Fruit fly (Drosophila melanogaster) whole organism, embryonic: ENCODE results near the gene Nf-YC.

Experiments
- Atf6 ChIP-seq: fragments of 200-800 bp; sonication (Bioruptor generic); IDR thresholded peaks from 2 replicates; pipeline ENCODE4 v1.3.6; 2022; ENCODE audit warnings: missing biosample characterization, missing genetic modification characterization
- BEAF-32 ChIP-seq: fragments of 200-800 bp; sonication (Bioruptor generic); optimal IDR thresholded peaks from 3 replicates; lab custom pipeline; 2017; ENCODE audit warnings: missing biosample characterization, missing genetic modification characterization, mild to moderate bottlenecking, moderate library complexity, missing genetic modification reagents
- BtbVII ChIP-seq: fragments of 200-800 bp; sonication (Bioruptor generic); optimal IDR thresholded peaks from 3 replicates; lab custom pipeline; 2017; ENCODE audit warnings: missing biosample characterization, mild to moderate bottlenecking, missing genetic modification characterization
- CG12391 ChIP-seq: fragments of 200-800 bp; sonication (Bioruptor generic); optimal IDR thresholded peaks from 3 replicates; lab custom pipeline; 2018; ENCODE audit warnings: missing biosample characterization, mild to moderate bottlenecking, missing genetic modification characterization, moderate library complexity
- CG12744 ChIP-seq: fragments of 200-800 bp; sonication (Bioruptor generic); optimal IDR thresholded peaks from 2 replicates; lab custom pipeline; 2016; ENCODE audit warnings: missing biosample characterization, missing genetic modification characterization
- CG14050 ChIP-seq: fragments of 200-800 bp; sonication (Bioruptor generic); IDR thresholded peaks from 3 replicates; pipeline ENCODE4 v1.3.6; 2022; ENCODE audit warnings: missing biosample characterization, missing genetic modification characterization
- CG14441 ChIP-seq: fragments of 200-800 bp; sonication (Bioruptor generic); IDR thresholded peaks from 2 replicates; pipeline ENCODE4 v1.3.6; 2022; ENCODE audit warnings: missing biosample characterization, missing genetic modification characterization
- CG14965 ChIP-seq: fragments of 200-800 bp; sonication (Bioruptor generic); optimal IDR thresholded peaks from 2 replicates; lab custom pipeline; 2016; ENCODE audit warnings: missing biosample characterization, missing genetic modification characterization, borderline replicate concordance
- CG15073 ChIP-seq: fragments of 200-800 bp; sonication (Bioruptor generic); optimal IDR thresholded peaks from 2 replicates; lab custom pipeline; 2016; ENCODE audit warnings: missing biosample characterization, missing genetic modification characterization
- CG1647 ChIP-seq: fragments of 200-800 bp; sonication (Bioruptor generic); optimal IDR thresholded peaks from 3 replicates; lab custom pipeline; 2016; ENCODE audit warnings: missing biosample characterization, missing genetic modification characterization
- CG30431 ChIP-seq: fragments of 200-800 bp; sonication (Bioruptor generic); optimal IDR thresholded peaks from 2 replicates; lab custom pipeline; 2017; ENCODE audit warnings: missing biosample characterization, missing genetic modification characterization
- CG31388 ChIP-seq: fragments of 200-800 bp; sonication (Bioruptor generic); optimal IDR thresholded peaks from 2 replicates; lab custom pipeline; 2016; ENCODE audit warnings: missing biosample characterization, missing genetic modification characterization
- CG34422 ChIP-seq: fragments of 200-800 bp; sonication (Bioruptor generic); IDR thresholded peaks from 3 replicates; pipeline ENCODE4 v1.3.6; 2022; ENCODE audit warnings: missing biosample characterization, missing genetic modification characterization
- CG3726 ChIP-seq: fragments of 200-800 bp; sonication (Bioruptor generic); IDR thresholded peaks from 3 replicates; pipeline ENCODE4, ENCODE4 v1.3.6; 2022; ENCODE audit warnings: missing biosample characterization, missing genetic modification characterization
- CG5245 ChIP-seq: fragments of 200-800 bp; sonication (Bioruptor generic); optimal IDR thresholded peaks from 3 replicates; lab custom pipeline; 2016; ENCODE audit warnings: missing biosample characterization, missing genetic modification characterization
- CG6254 ChIP-seq: fragments of 200-800 bp; sonication (Bioruptor generic); optimal IDR thresholded peaks from 3 replicates; lab custom pipeline; 2017; ENCODE audit warnings: mild to moderate bottlenecking, missing biosample characterization, missing genetic modification reagents, missing genetic modification characterization
- CG7556 ChIP-seq: fragments of 200-800 bp; sonication (Bioruptor generic); optimal IDR thresholded peaks from 2 replicates; lab custom pipeline; 2017; ENCODE audit warnings: missing biosample characterization, mild to moderate bottlenecking, missing genetic modification characterization
- CG8089 ChIP-seq: fragments of 200-800 bp; sonication (Bioruptor generic); optimal IDR thresholded peaks from 3 replicates; lab custom pipeline; 2016; ENCODE audit warnings: missing biosample characterization, missing genetic modification characterization
- CG8359 ChIP-seq: fragments of 200-800 bp; sonication (Bioruptor generic); optimal IDR thresholded peaks from 2 replicates; lab custom pipeline; 2017; ENCODE audit warnings: missing biosample characterization, mild to moderate bottlenecking, missing genetic modification characterization, borderline replicate concordance
- CHES-1-like ChIP-seq: fragments of 200-800 bp; sonication (Bioruptor generic); optimal IDR thresholded peaks from 2 replicates; lab custom pipeline; 2016; ENCODE audit warnings: missing biosample characterization, missing genetic modification characterization
- CrebB ChIP-seq: fragments of 200-800 bp; sonication (Bioruptor generic); optimal IDR thresholded peaks from 3 replicates; lab custom pipeline; 2018; ENCODE audit warnings: missing biosample characterization, mild to moderate bottlenecking, missing genetic modification characterization
- Dek ChIP-seq: fragments of 200-800 bp; sonication (Bioruptor generic); optimal IDR thresholded peaks from 3 replicates; lab custom pipeline; 2019; ENCODE audit warnings: missing biosample characterization, mild to moderate bottlenecking, missing genetic modification characterization, moderate library complexity
- Dp ChIP-seq: fragments of 200-800 bp; sonication (Bioruptor generic); optimal IDR thresholded peaks from 2 replicates; lab custom pipeline; 2018; ENCODE audit warnings: missing biosample characterization, mild to moderate bottlenecking, missing genetic modification characterization, moderate library complexity
- Hr51 ChIP-seq, 2 experiments: fragments of 200-800 bp; sonication (Bioruptor generic); optimal IDR thresholded peaks; 2 replicates in 1 of 2; 3 replicates in 1 of 2; lab custom pipeline; 2016 to 2018; ENCODE audit warnings: missing biosample characterization in 2 of 2, missing genetic modification characterization in 2 of 2, mild to moderate bottlenecking in 1 of 2, moderate library complexity in 1 of 2
- Med ChIP-seq: fragments of 200-800 bp; sonication (Bioruptor generic); peaks from one replicate; lab custom pipeline; 2016; ENCODE audit warnings: missing biosample characterization, missing genetic modification characterization, mild to moderate bottlenecking, inconsistent platforms, moderate library complexity
- Nf-YA ChIP-seq: fragments of 200-800 bp; sonication (Bioruptor generic); IDR thresholded peaks from 2 replicates; pipeline ENCODE4 v1.3.6; 2022; ENCODE audit warnings: missing biosample characterization, missing genetic modification characterization
- Oaz ChIP-seq: fragments of 200-800 bp; sonication (Bioruptor generic); IDR thresholded peaks from 2 replicates; pipeline ENCODE4 v1.3.6; 2022; ENCODE audit warnings: missing biosample characterization, missing genetic modification characterization
- Oli ChIP-seq: fragments of 200-800 bp; sonication (Bioruptor generic); optimal IDR thresholded peaks from 2 replicates; lab custom pipeline; 2018; ENCODE audit warnings: missing biosample characterization, mild to moderate bottlenecking, missing genetic modification characterization, moderate library complexity
- Pdp1 ChIP-seq, 2 experiments: fragments of 200-800 bp; sonication (Bioruptor generic); optimal IDR thresholded peaks; 3 replicates each; lab custom pipeline; 2016; ENCODE audit warnings: missing biosample characterization in 2 of 2, missing genetic modification characterization in 2 of 2, mild to moderate bottlenecking in 1 of 2, moderate library complexity in 1 of 2
- Scr ChIP-seq: fragments of 200-800 bp; sonication (Bioruptor generic); IDR thresholded peaks from 2 replicates; pipeline ENCODE4 v1.3.6; 2022; ENCODE audit warnings: missing biosample characterization, missing genetic modification characterization; ENCODE audit not compliant: partially characterized antibody
- Sox100B ChIP-seq: fragments of 200-800 bp; sonication (Bioruptor generic); optimal IDR thresholded peaks from 3 replicates; lab custom pipeline; 2018; ENCODE audit warnings: missing biosample characterization, mild to moderate bottlenecking, missing genetic modification characterization
- Sox102F ChIP-seq: fragments of 200-800 bp; sonication (Bioruptor generic); optimal IDR thresholded peaks from 2 replicates; lab custom pipeline; 2018; ENCODE audit warnings: missing biosample characterization, mild to moderate bottlenecking, missing genetic modification characterization, moderate library complexity
- Taf1 ChIP-seq: fragments of 200-800 bp; sonication (Bioruptor generic); IDR thresholded peaks from 2 replicates; pipeline ENCODE4 v1.3.6; 2022; ENCODE audit warnings: missing biosample characterization, missing genetic modification characterization
- YL-1 ChIP-seq: fragments of 200-800 bp; sonication (Bioruptor generic); optimal IDR thresholded peaks from 3 replicates; lab custom pipeline; 2017; ENCODE audit warnings: missing biosample characterization, mild to moderate bottlenecking, missing genetic modification characterization
- ara ChIP-seq: fragments of 200-800 bp; sonication (Bioruptor generic); IDR thresholded peaks from 2 replicates; pipeline ENCODE4 v1.3.6; 2022; ENCODE audit warnings: missing biosample characterization, missing genetic modification characterization
- bcd ChIP-seq: fragments of 200-800 bp; sonication (Bioruptor generic); optimal IDR thresholded peaks from 2 replicates; lab custom pipeline; 2017; ENCODE audit warnings: missing biosample characterization, mild to moderate bottlenecking, missing genetic modification characterization
- btn ChIP-seq: fragments of 200-800 bp; sonication (Bioruptor generic); optimal IDR thresholded peaks from 2 replicates; lab custom pipeline; 2016; ENCODE audit warnings: missing biosample characterization, missing genetic modification characterization
- chm ChIP-seq: fragments of 200-800 bp; sonication (Bioruptor generic); IDR thresholded peaks from 2 replicates; pipeline ENCODE4 v1.3.6; 2022; ENCODE audit warnings: missing biosample characterization, missing genetic modification characterization
- fd102C ChIP-seq: fragments of 200-800 bp; sonication (Bioruptor generic); optimal IDR thresholded peaks from 2 replicates; lab custom pipeline; 2018; ENCODE audit warnings: missing biosample characterization, mild to moderate bottlenecking, missing genetic modification characterization, moderate library complexity
- gfzf ChIP-seq: fragments of 200-800 bp; sonication (Bioruptor generic); optimal IDR thresholded peaks from 2 replicates; lab custom pipeline; 2016; ENCODE audit warnings: missing biosample characterization, mild to moderate bottlenecking, missing genetic modification characterization, moderate library complexity
- gsb-n ChIP-seq: fragments of 200-800 bp; sonication (Bioruptor generic); optimal IDR thresholded peaks from 3 replicates; lab custom pipeline; 2018; ENCODE audit warnings: missing biosample characterization, mild to moderate bottlenecking, missing genetic modification characterization
- jing ChIP-seq: fragments of 200-800 bp; sonication (Bioruptor generic); optimal IDR thresholded peaks from 2 replicates; lab custom pipeline; 2018; ENCODE audit warnings: missing biosample characterization, mild to moderate bottlenecking, missing genetic modification characterization
- lov ChIP-seq, 2 experiments: fragments of 200-800 bp in 1 of 2; fragments of >200 bp in 1 of 2; sonication (Bioruptor generic) in 1 of 2; IDR thresholded peaks in 1 of 2; optimal IDR thresholded peaks in 1 of 2; 2 replicates in 1 of 2; 3 replicates in 1 of 2; pipeline versions ENCODE4 v1.3.6 to Lab custom; 2017 to 2022; ENCODE audit warnings: missing biosample characterization in 1 of 2, missing genetic modification characterization in 1 of 2
- nau ChIP-seq: fragments of 200-800 bp; sonication (Bioruptor generic); optimal IDR thresholded peaks from 3 replicates; lab custom pipeline; 2017; ENCODE audit warnings: missing biosample characterization, mild to moderate bottlenecking, missing genetic modification characterization, missing genetic modification reagents
- oc ChIP-seq: fragments of 200-800 bp; sonication (Bioruptor generic); optimal IDR thresholded peaks from 2 replicates; lab custom pipeline; 2018; ENCODE audit warnings: missing biosample characterization, mild to moderate bottlenecking, missing genetic modification characterization, moderate library complexity
- pan ChIP-seq, 4 experiments: fragments of >200 bp in 3 of 4; fragments of 200-800 bp in 1 of 4; sonication (Bioruptor generic) in 1 of 4; optimal IDR thresholded peaks in 3 of 4; IDR thresholded peaks in 1 of 4; 2 replicates each; pipeline versions ENCODE4 v1.3.6 to Lab custom; 2017 to 2022; ENCODE audit warnings: missing biosample characterization in 2 of 4, missing genetic modification characterization in 2 of 4, mixed read lengths in 1 of 4
- stc ChIP-seq: fragments of 200-800 bp; sonication (Bioruptor generic); IDR thresholded peaks from 2 replicates; pipeline ENCODE4 v1.3.6; 2022; ENCODE audit warnings: missing biosample characterization, missing genetic modification characterization
- zen ChIP-seq: fragments of 200-800 bp; sonication (Bioruptor generic); optimal IDR thresholded peaks from 3 replicates; lab custom pipeline; 2018; ENCODE audit warnings: missing biosample characterization, mild to moderate bottlenecking, missing genetic modification characterization, moderate library complexity

Nf-YC gene

dm6 chrX:6793390-6793789 is 27.3 kb downstream of the Nf-YC start (continued):
- peak; percentile 68 for TF ChIP-seq CG12744
- peak; percentile 3 for TF ChIP-seq YL-1 (GFP tag; lab: Kevin White, UChicago)
- TF ChIP-seq CG30431 (GFP tag; lab: Kevin White, UChicago) = peak; percentile 46
- no peak for TF ChIP-seq Dp (GFP tag; lab: Kevin White, UChicago)
- peak; percentile 58 for TF ChIP-seq CG1647 (GFP tag; lab: Kevin White, UChicago)
- TF ChIP-seq Taf1 (GFP tag; lab: Robert Waterston, UW) = peak; percentile 63; the same call in 1 of the 2 replicates
- no peak for TF ChIP-seq CG31388
- TF ChIP-seq gsb-n = no peak
- peak; percentile 72 for TF ChIP-seq CG34422
- TF ChIP-seq Sox100B (GFP tag; lab: Kevin White, UChicago) = peak; percentile 23
- no peak for TF ChIP-seq gfzf (GFP tag; lab: Kevin White, UChicago)
- peak; percentile 56 for TF ChIP-seq oc (tag; lab: Kevin White, UChicago)
- TF ChIP-seq CG12391 (tag; lab: Kevin White, UChicago) = peak; percentile 62
- peak; percentile 67 for TF ChIP-seq bcd (GFP tag; lab: Kevin White, UChicago)
- no peak for TF ChIP-seq CG3726
- peak; percentile 84 for TF ChIP-seq CG14441 (GFP tag; lab: Robert Waterston, UW)
- peak; percentile 37 to 50 for TF ChIP-seq Pdp1 (GFP tag; optimal IDR thresholded peaks at IDR 0.05; lab: Kevin White, UChicago)
- peak; percentile 59; the same call in 1 of the 2 replicates for TF ChIP-seq chm
- TF ChIP-seq CrebB (tag; lab: Kevin White, UChicago) = peak; percentile 38
- peak; percentile 42 for TF ChIP-seq CG5245 (GFP tag; lab: Kevin White, UChicago)
- no peak for TF ChIP-seq BEAF-32
- peak; percentile 71 for TF ChIP-seq Dek (tag; lab: Kevin White, UChicago)
- TF ChIP-seq Oaz = 0 out of 2 replicates have a peak, but pooled peaks have one; percentile 38
- TF ChIP-seq Med (GFP tag; lab: Kevin White, UChicago) = peak; percentile 94
- peak; percentile 56 for TF ChIP-seq CHES-1-like (GFP tag; lab: Kevin White, UChicago)
- TF ChIP-seq Scr (GFP tag; lab: Robert Waterston, UW) = no peak
- peak; percentile 54 for TF ChIP-seq BtbVII (GFP tag; lab: Kevin White, UChicago)
- TF ChIP-seq fd102C (GFP tag; lab: Kevin White, UChicago) = no peak
- TF ChIP-seq CG14050 (GFP tag; lab: Robert Waterston, UW) = peak; percentile 56
- no peak for TF ChIP-seq lov (optimal IDR thresholded peaks at IDR 0.05; lab: Kevin White, UChicago)
- no peak for TF ChIP-seq lov (GFP tag; IDR thresholded peaks at IDR 0.05; lab: Robert Waterston, UW)
- TF ChIP-seq CG7556 (GFP tag; lab: Kevin White, UChicago) = peak; percentile 43
- TF ChIP-seq Hr51 (GFP tag; optimal IDR thresholded peaks at IDR 0.05; lab: Kevin White, UChicago) = peak; percentile 15 to 81
- TF ChIP-seq CG6254 = no peak
- TF ChIP-seq CG8089 (GFP tag; lab: Kevin White, UChicago) = peak; percentile 49
- peak; percentile 83 for TF ChIP-seq Sox102F (GFP tag; lab: Kevin White, UChicago)
- TF ChIP-seq Atf6 (GFP tag; lab: Robert Waterston, UW) = peak; percentile 70
- no peak for TF ChIP-seq zen (tag; lab: Kevin White, UChicago)
- 0 out of 2 replicates have a peak, but pooled peaks have one; percentile 15 for TF ChIP-seq Nf-YA
- no peak for TF ChIP-seq nau (GFP tag; lab: Kevin White, UChicago)
- peak; percentile 46; the same call in 1 of the 2 replicates for TF ChIP-seq ara (GFP tag; lab: Robert Waterston, UW)
- TF ChIP-seq CG8359 (GFP tag; lab: Kevin White, UChicago) = no peak
- peak; percentile 67 for TF ChIP-seq jing
- no peak for TF ChIP-seq pan (optimal IDR thresholded peaks at IDR 0.05; lab: Kevin White, UChicago)
- peak in 1 of 2 experiments; percentile 84 for TF ChIP-seq pan (GFP tag; optimal IDR thresholded peaks at IDR 0.05 in 1 of 2, IDR thresholded peaks at IDR 0.05 in 1 of 2)
- no peak for TF ChIP-seq CG14965 (GFP tag; lab: Kevin White, UChicago)
- TF ChIP-seq btn (GFP tag; lab: Kevin White, UChicago) = peak; percentile 1
- no peak for TF ChIP-seq CG15073 (GFP tag; lab: Kevin White, UChicago)
- peak; percentile 73 for TF ChIP-seq stc (GFP tag; lab: Robert Waterston, UW)
- TF ChIP-seq Oli (tag; lab: Kevin White, UChicago) = peak; percentile 65
